Worm (Caenorhabditis elegans) whole organism, L2 larva: Measurements from ENCODE around the gene mdh-1.
A peak's percentile ranks its signal among the peaks of the same experiment; 100 is the strongest.

ENCODE experiments used
- C34F6.9 ChIP-seq: fragments of 150-350 bp; optimal IDR thresholded peaks from 2 replicates; lab custom pipeline; 2014; ENCODE audit warnings: missing biosample characterization, missing genetic modification characterization
- F13H6.1 ChIP-seq: sonication (generic microtip); optimal IDR thresholded peaks from 2 replicates; lab custom pipeline; 2016; ENCODE audit warnings: missing genetic modification characterization, missing compliant biosample characterization
- R02D3.7 ChIP-seq: fragments of 150-350 bp; optimal IDR thresholded peaks from 2 replicates; lab custom pipeline; 2014; ENCODE audit warnings: missing biosample characterization, missing genetic modification characterization
- Y55F3AM.14 ChIP-seq: fragments of 200-800 bp; sonication (Bioruptor generic); optimal IDR thresholded peaks from 2 replicates; lab custom pipeline; 2018; ENCODE audit warnings: mild to moderate bottlenecking, missing genetic modification characterization, missing compliant biosample characterization
- ZK546.5 ChIP-seq: sonication (generic microtip); optimal IDR thresholded peaks from 2 replicates; lab custom pipeline; 2017; ENCODE audit warnings: missing biosample characterization, missing genetic modification characterization
- alr-1 ChIP-seq: fragments of 150-350 bp; optimal IDR thresholded peaks from 2 replicates; lab custom pipeline; 2014; ENCODE audit warnings: missing biosample characterization, missing genetic modification characterization
- aly-2 ChIP-seq: fragments of 150-350 bp; optimal IDR thresholded peaks from 2 replicates; lab custom pipeline; 2014; ENCODE audit warnings: missing biosample characterization, missing genetic modification characterization
- ama-1 ChIP-seq: fragments of 150-350 bp; optimal IDR thresholded peaks from 2 replicates; lab custom pipeline; 2018; ENCODE audit warnings: inconsistent platforms
- blmp-1 ChIP-seq: sonication (generic microtip); optimal IDR thresholded peaks from 2 replicates; lab custom pipeline; 2017; ENCODE audit warnings: missing genetic modification characterization, mild to moderate bottlenecking, missing compliant biosample characterization, antibody characterized with exemption, moderate library complexity; ENCODE audit not compliant: insufficient read depth
- ceh-16 ChIP-seq: fragments of 150-350 bp; optimal IDR thresholded peaks from 2 replicates; lab custom pipeline; 2014; ENCODE audit warnings: missing biosample characterization, missing genetic modification characterization
- ceh-82 ChIP-seq: fragments of 150-350 bp; optimal IDR thresholded peaks from 2 replicates; lab custom pipeline; 2014; ENCODE audit warnings: missing biosample characterization, missing genetic modification characterization
- crh-2 ChIP-seq: sonication (generic microtip); optimal IDR thresholded peaks from 2 replicates; lab custom pipeline; 2017; ENCODE audit warnings: missing biosample characterization, missing genetic modification characterization
- dmd-4 ChIP-seq: sonication (generic microtip); optimal IDR thresholded peaks from 2 replicates; lab custom pipeline; 2017; ENCODE audit warnings: missing biosample characterization, missing genetic modification characterization
- egl-27 ChIP-seq: sonication (generic microtip); optimal IDR thresholded peaks from 3 replicates; lab custom pipeline; 2017; ENCODE audit warnings: missing biosample characterization, missing genetic modification reagents, missing genetic modification characterization
- elt-1 ChIP-seq: fragments of 150-350 bp; optimal IDR thresholded peaks from 2 replicates; lab custom pipeline; 2014; ENCODE audit warnings: missing biosample characterization, missing genetic modification characterization
- elt-3 ChIP-seq: sonication (generic microtip); optimal IDR thresholded peaks from 2 replicates; lab custom pipeline; 2017; ENCODE audit warnings: missing biosample characterization, missing genetic modification characterization
- fos-1 ChIP-seq: fragments of 150-350 bp; optimal IDR thresholded peaks from 2 replicates; lab custom pipeline; 2014; ENCODE audit warnings: missing biosample characterization, missing genetic modification characterization
- gmeb-1 ChIP-seq: fragments of 150-350 bp; optimal IDR thresholded peaks from 2 replicates; lab custom pipeline; 2014; ENCODE audit warnings: missing biosample characterization, missing genetic modification characterization
- lin-11 ChIP-seq: fragments of 150-350 bp; sonication (generic microtip); optimal IDR thresholded peaks from 2 replicates; lab custom pipeline; 2014; ENCODE audit warnings: missing biosample characterization, missing genetic modification characterization, inconsistent platforms, mixed read lengths
- lin-13 ChIP-seq: fragments of 150-350 bp; optimal IDR thresholded peaks from 2 replicates; lab custom pipeline; 2014; ENCODE audit warnings: missing biosample characterization, missing genetic modification reagents, missing genetic modification characterization
- lin-39 ChIP-seq: fragments of 150-350 bp; optimal IDR thresholded peaks from 2 replicates; lab custom pipeline; 2014; ENCODE audit warnings: missing biosample characterization, missing genetic modification reagents, missing genetic modification characterization
- lsy-2 ChIP-seq, 2 experiments: fragments of 150-350 bp in 1 of 2; sonication (generic microtip) in 1 of 2; optimal IDR thresholded peaks; 2 replicates each; lab custom pipeline; 2014 to 2017; ENCODE audit warnings: missing biosample characterization in 2 of 2, missing genetic modification characterization in 2 of 2
- mab-5 ChIP-seq: fragments of 150-350 bp; optimal IDR thresholded peaks from 2 replicates; lab custom pipeline; 2014; ENCODE audit warnings: missing biosample characterization, missing genetic modification characterization
- mbf-1 ChIP-seq: sonication (generic microtip); optimal IDR thresholded peaks from 2 replicates; lab custom pipeline; 2017; ENCODE audit warnings: missing biosample characterization, missing genetic modification characterization
- mdl-1 ChIP-seq, 2 experiments: fragments of 150-350 bp in 1 of 2; sonication (generic microtip) in 1 of 2; optimal IDR thresholded peaks; 2 replicates each; lab custom pipeline; 2017; ENCODE audit warnings: missing biosample characterization in 2 of 2, missing genetic modification characterization in 2 of 2
- nhr-10 ChIP-seq: sonication (generic microtip); optimal IDR thresholded peaks from 2 replicates; lab custom pipeline; 2017; ENCODE audit warnings: missing biosample characterization, missing genetic modification characterization
- nhr-11 ChIP-seq: fragments of 150-350 bp; optimal IDR thresholded peaks from 2 replicates; lab custom pipeline; 2014; ENCODE audit warnings: missing biosample characterization, missing genetic modification characterization
- nhr-12 ChIP-seq: fragments of 150-350 bp; optimal IDR thresholded peaks from 2 replicates; lab custom pipeline; 2014; ENCODE audit warnings: missing biosample characterization, missing genetic modification characterization
- nhr-129 ChIP-seq: fragments of 150-350 bp; optimal IDR thresholded peaks from 2 replicates; lab custom pipeline; 2014; ENCODE audit warnings: missing biosample characterization, missing genetic modification characterization
- nhr-21 ChIP-seq: fragments of 150-350 bp; optimal IDR thresholded peaks from 2 replicates; lab custom pipeline; 2014; ENCODE audit warnings: missing biosample characterization, missing genetic modification characterization
- nhr-237 ChIP-seq: fragments of 150-350 bp; optimal IDR thresholded peaks from 2 replicates; lab custom pipeline; 2014; ENCODE audit warnings: missing biosample characterization, missing genetic modification characterization
- nhr-25 ChIP-seq: fragments of 150-350 bp; sonication (generic microtip); optimal IDR thresholded peaks from 3 replicates; lab custom pipeline; 2014; ENCODE audit warnings: missing biosample characterization, missing genetic modification characterization
- nhr-6 ChIP-seq: fragments of 150-350 bp; optimal IDR thresholded peaks from 2 replicates; lab custom pipeline; 2014; ENCODE audit warnings: missing biosample characterization, missing genetic modification characterization
- nhr-77 ChIP-seq: fragments of 150-350 bp; optimal IDR thresholded peaks from 2 replicates; lab custom pipeline; 2014; ENCODE audit warnings: missing biosample characterization, missing genetic modification characterization
- peb-1 ChIP-seq: fragments of 150-350 bp; optimal IDR thresholded peaks from 2 replicates; lab custom pipeline; 2014; ENCODE audit warnings: missing biosample characterization, missing genetic modification characterization
- skn-1 ChIP-seq: sonication (generic microtip); optimal IDR thresholded peaks from 2 replicates; lab custom pipeline; 2017; ENCODE audit warnings: missing biosample characterization, missing genetic modification characterization
- sma-3 ChIP-seq: sonication (generic microtip); optimal IDR thresholded peaks from 2 replicates; lab custom pipeline; 2016; ENCODE audit warnings: missing genetic modification reagents, missing genetic modification characterization, missing compliant biosample characterization
- sma-9 ChIP-seq, 2 experiments: fragments of 150-350 bp in 1 of 2; sonication (generic microtip) in 1 of 2; optimal IDR thresholded peaks; 2 replicates each; lab custom pipeline; 2014 to 2016; ENCODE audit warnings: missing genetic modification characterization in 2 of 2, mild to moderate bottlenecking in 1 of 2, missing biosample characterization in 1 of 2, missing compliant biosample characterization in 1 of 2, missing genetic modification reagents in 1 of 2, moderate library complexity in 1 of 2
- snpc-4 ChIP-seq: fragments of 150-350 bp; optimal IDR thresholded peaks from 2 replicates; lab custom pipeline; 2014; ENCODE audit warnings: missing biosample characterization, missing genetic modification characterization
- unc-39 ChIP-seq: fragments of 150-350 bp; optimal IDR thresholded peaks from 2 replicates; lab custom pipeline; 2014; ENCODE audit warnings: missing biosample characterization, missing genetic modification characterization
- zag-1 ChIP-seq: fragments of 150-350 bp; optimal IDR thresholded peaks from 2 replicates; lab custom pipeline; 2014; ENCODE audit warnings: missing biosample characterization, missing genetic modification characterization
- ztf-1 ChIP-seq: fragments of 200-800 bp; sonication (Bioruptor generic); conservative IDR thresholded peaks from 2 replicates; pipeline ENCODE4 v1.3.6; 2022; ENCODE audit warnings: missing genetic modification characterization, missing compliant biosample characterization
- ztf-11 ChIP-seq: sonication (generic microtip); optimal IDR thresholded peaks from 2 replicates; lab custom pipeline; 2017; ENCODE audit warnings: missing biosample characterization, missing genetic modification characterization
- ztf-4 ChIP-seq: fragments of 150-350 bp; optimal IDR thresholded peaks from 2 replicates; lab custom pipeline; 2014; ENCODE audit warnings: missing biosample characterization, missing genetic modification characterization

Gene mdh-1

ce11 chrV:6520385-6521080 is 4.2 kb upstream of the mdh-1 start, which contains the start of the genes F46E10.2 and F46E10.18:
Gene F46E10.2, plus strand, starts transcription at chrV:6520435.
Gene F46E10.18, plus strand, starts transcription at chrV:6521030.
- TF ChIP-seq crh-2 (tag; lab: Kevin White, UChicago) (no peak), nhr-25 (no peak), C34F6.9 (tag; lab: Kevin White, UChicago) (no peak), ceh-82 (tag; lab: Kevin White, UChicago) (no peak), nhr-6 (tag; lab: Kevin White, UChicago) (no peak), sma-9 (GFP tag; optimal IDR thresholded peaks at IDR 0.05; lab: Kevin White, UChicago) (no peak), sma-9 (tag; optimal IDR thresholded peaks at IDR 0.05; lab: Kevin White, UChicago) (no peak), Y55F3AM.14 (GFP tag; lab: Kevin White, UChicago) (no peak), aly-2 (tag; lab: Kevin White, UChicago) (no peak), elt-3 (tag; lab: Kevin White, UChicago) (no peak), ceh-16 (tag; lab: Kevin White, UChicago) (no peak), lin-11 (tag; lab: Kevin White, UChicago) (no peak), ama-1 (lab: Kevin White, UChicago) (no peak), lsy-2 (tag; optimal IDR thresholded peaks at IDR 0.05; lab: Kevin White, UChicago) (no peak), snpc-4 (tag; lab: Kevin White, UChicago) (no peak), elt-1 (tag; lab: Kevin White, UChicago) (no peak), nhr-12 (tag; lab: Kevin White, UChicago) (no peak), mdl-1 (tag; optimal IDR thresholded peaks at IDR 0.05; lab: Kevin White, UChicago) (no peak), sma-3 (no peak), nhr-77 (no peak), mab-5 (tag; lab: Kevin White, UChicago) (no peak)

ce11 chrV:6518225-6518396 is 1.8 kb upstream of the mdh-1 start, which contains the start of gene F46E10.3:
Gene F46E10.3, plus strand, starts transcription at chrV:6518297.
- TF ChIP-seq lin-39 (tag; lab: Kevin White, UChicago), result no peak
- no peak for TF ChIP-seq fos-1 (tag; lab: Kevin White, UChicago)
- no peak for TF ChIP-seq mab-5 (tag; lab: Kevin White, UChicago)
- TF ChIP-seq nhr-129 (tag; lab: Kevin White, UChicago), result no peak
- TF ChIP-seq zag-1 (tag; lab: Kevin White, UChicago), result no peak

- TF ChIP-seq ceh-82 (tag; lab: Kevin White, UChicago) (no peak), crh-2 (tag; lab: Kevin White, UChicago) (peak; percentile 81), blmp-1 (tag; lab: Kevin White, UChicago) (peak; percentile 96), ama-1 (lab: Kevin White, UChicago) (peak; percentile 16), snpc-4 (tag; lab: Kevin White, UChicago) (no peak), C34F6.9 (tag; lab: Kevin White, UChicago) (peak; percentile 71), nhr-11 (no peak), sma-3 (peak; percentile 32), lsy-2 (tag; optimal IDR thresholded peaks at IDR 0.05; lab: Kevin White, UChicago) (peak in 1 of 2 experiments; percentile 46), zag-1 (tag; lab: Kevin White, UChicago) (no peak), nhr-6 (tag; lab: Kevin White, UChicago) (peak; percentile 32), mdl-1 (tag; optimal IDR thresholded peaks at IDR 0.05; lab: Kevin White, UChicago) (peak in 1 of 2 experiments; percentile 50), mab-5 (tag; lab: Kevin White, UChicago) (no peak), ZK546.5 (no peak), dmd-4 (tag; lab: Kevin White, UChicago) (no peak), nhr-10 (tag; lab: Kevin White, UChicago) (no peak), egl-27 (no peak), mbf-1 (tag; lab: Kevin White, UChicago) (no peak), nhr-77 (no peak), sma-9 (GFP tag; optimal IDR thresholded peaks at IDR 0.05; lab: Kevin White, UChicago) (peak; percentile 89), sma-9 (tag; optimal IDR thresholded peaks at IDR 0.05; lab: Kevin White, UChicago) (no peak), R02D3.7 (tag; lab: Kevin White, UChicago) (no peak), skn-1 (tag; lab: Kevin White, UChicago) (no peak), ztf-4 (tag; lab: Kevin White, UChicago) (no peak), fos-1 (tag; lab: Kevin White, UChicago) (peak; percentile 75), gmeb-1 (no peak), F13H6.1 (tag; lab: Kevin White, UChicago) (peak; percentile 60), lin-39 (tag; lab: Kevin White, UChicago) (no peak), ceh-16 (tag; lab: Kevin White, UChicago) (no peak), peb-1 (no peak), ztf-1 (GFP tag; lab: Robert Waterston, UW) (no peak), ztf-11 (tag; lab: Kevin White, UChicago) (no peak), lin-13 (GFP tag; lab: Kevin White, UChicago) (no peak), elt-1 (tag; lab: Kevin White, UChicago) (no peak), aly-2 (tag; lab: Kevin White, UChicago) (no peak), unc-39 (tag; lab: Kevin White, UChicago) (no peak), nhr-25 (peak; percentile 74), nhr-21 (tag; lab: Kevin White, UChicago) (peak; percentile 72), alr-1 (no peak), nhr-237 (tag; lab: Kevin White, UChicago) (no peak)
Measured at ce11 chrV:6517305-6518224, 1.2 kb upstream of the mdh-1 start.
